Fruit fly (Drosophila melanogaster): ENCODE data around the gene Ugt302C1.

DNA sequence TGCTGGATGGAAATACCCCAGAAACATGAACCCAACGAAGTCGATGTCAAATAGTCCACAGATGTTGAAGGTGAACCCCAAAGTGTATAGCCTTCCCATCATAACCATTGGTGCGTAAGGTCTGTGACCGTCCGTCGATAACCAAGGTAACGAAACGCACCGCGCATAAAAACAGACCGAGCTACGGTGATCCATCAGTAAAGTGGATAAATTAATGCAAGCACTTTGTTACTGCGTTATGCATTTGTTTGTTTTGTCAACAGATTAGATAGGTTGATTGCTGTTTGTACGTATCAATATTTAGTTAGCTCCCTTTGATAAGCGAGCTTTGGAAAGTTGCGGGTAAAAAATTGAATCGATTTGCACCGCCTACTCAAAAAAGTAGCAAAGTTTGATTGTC, 21.4 kb downstream of the Ugt302C1 start:
- no peak for TF ChIP-seq scrt (GFP tag; optimal IDR thresholded peaks at IDR 0.05)
- no peak for TF ChIP-seq CG8478 (optimal IDR thresholded peaks at IDR 0.05)
- TF ChIP-seq Eip74EF (GFP tag; optimal IDR thresholded peaks at IDR 0.05): no peak
